Worm (Caenorhabditis elegans): ENCODE data around the gene nhr-11.

Gene nhr-11

DNA sequence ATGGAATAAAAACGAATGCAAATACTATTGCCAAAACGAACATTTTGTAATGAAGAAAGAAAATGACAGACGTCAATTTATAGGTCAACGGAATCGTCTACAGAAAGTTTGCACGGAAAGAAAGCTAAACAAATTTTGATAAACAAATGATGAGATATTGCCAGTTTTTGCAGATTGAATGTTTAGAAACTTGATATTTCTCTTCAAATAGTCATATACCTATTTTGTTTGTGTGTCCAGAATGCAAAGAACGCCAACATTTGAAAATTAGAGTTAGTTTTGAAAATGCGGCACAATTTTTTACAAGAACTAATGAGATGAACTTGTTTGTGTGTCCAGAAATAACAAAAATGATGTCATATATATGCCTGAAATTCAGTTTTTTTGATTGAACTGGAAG, 24.6 kb upstream of the nhr-11 start, which contains the start of gene Y73F4A.1:
Gene Y73F4A.1, minus strand, starts transcription at position 101 of the 400 bp plus-strand sequence.
- TF ChIP-seq lin-13 (GFP tag; optimal IDR thresholded peaks at IDR 0.05), result no peak
- no peak for TF ChIP-seq sptf-1 (tag; optimal IDR thresholded peaks at IDR 0.05)
- TF ChIP-seq C16A3.4 (tag; optimal IDR thresholded peaks at IDR 0.05), result no peak
- TF ChIP-seq lin-39 (tag; optimal IDR thresholded peaks at IDR 0.05), result no peak
- no peak for TF ChIP-seq ceh-63 (GFP tag; optimal IDR thresholded peaks at IDR 0.05)
- TF ChIP-seq mdl-1 (tag; optimal IDR thresholded peaks at IDR 0.05), result no peak
- TF ChIP-seq irx-1 (tag; optimal IDR thresholded peaks at IDR 0.05), result no peak
- no peak for TF ChIP-seq hlh-17 (GFP tag; optimal IDR thresholded peaks at IDR 0.05; ENCODE audit: borderline replicate concordance)
- no peak for TF ChIP-seq skn-1 (tag; optimal IDR thresholded peaks at IDR 0.05)
- TF ChIP-seq swsn-7 (tag; optimal IDR thresholded peaks at IDR 0.05), result no peak
- TF ChIP-seq blmp-1 (tag; optimal IDR thresholded peaks at IDR 0.05), result no peak
- no peak for TF ChIP-seq tlp-1 (tag; optimal IDR thresholded peaks at IDR 0.05)
- no peak for TF ChIP-seq zip-4 (GFP tag; optimal IDR thresholded peaks at IDR 0.05)
- TF ChIP-seq jun-1 (tag; optimal IDR thresholded peaks at IDR 0.05), result no peak
- no peak for TF ChIP-seq ces-1 (GFP tag; optimal IDR thresholded peaks at IDR 0.05)
- no peak for TF ChIP-seq nhr-19 (GFP tag; conservative IDR thresholded peaks at IDR 0.05)
- no peak for TF ChIP-seq nhr-77 (tag; optimal IDR thresholded peaks at IDR 0.05)
- TF ChIP-seq aly-2 (tag; optimal IDR thresholded peaks at IDR 0.05), result no peak
- no peak for TF ChIP-seq snpc-4 (tag; optimal IDR thresholded peaks at IDR 0.05)

DNA sequence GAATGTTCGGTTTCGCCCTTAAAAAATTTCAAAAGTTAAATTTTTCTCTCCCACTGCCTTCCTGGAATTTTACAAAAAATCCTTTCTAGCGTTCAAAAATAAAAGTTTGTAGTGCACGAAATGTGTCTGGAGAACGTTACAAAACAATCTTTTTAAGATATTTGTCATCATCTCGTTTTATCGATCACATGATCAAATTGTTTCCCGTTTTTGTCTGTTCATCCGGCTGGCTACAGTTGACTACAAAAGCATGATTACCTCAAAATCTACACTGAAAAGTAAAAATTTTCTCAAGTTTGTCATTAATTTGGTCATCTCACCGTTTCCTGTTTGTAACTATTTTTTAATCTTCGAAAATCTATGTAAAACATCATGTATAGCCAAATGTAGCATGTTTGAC, 18.8 kb upstream of the nhr-11 start:
- TF ChIP-seq unc-98 (GFP tag; IDR thresholded peaks at IDR 0.05) (no peak), skn-1 (tag; optimal IDR thresholded peaks at IDR 0.05) (peak; percentile 73), tlp-1 (tag; optimal IDR thresholded peaks at IDR 0.05) (no peak), nhr-90 (tag; optimal IDR thresholded peaks at IDR 0.05; ENCODE audit: poor library complexity) (no peak), lsy-2 (tag; optimal IDR thresholded peaks at IDR 0.05) (no peak), unc-130 (tag; optimal IDR thresholded peaks at IDR 0.05) (no peak), nhr-85 (tag) (peak; percentile 53), nhr-71 (tag; optimal IDR thresholded peaks at IDR 0.05) (no peak), isw-1 (GFP tag; IDR thresholded peaks at IDR 0.05) (no peak), swsn-7 (tag; optimal IDR thresholded peaks at IDR 0.05) (no peak), lin-35 (GFP tag; optimal IDR thresholded peaks at IDR 0.05) (no peak)

- TF ChIP-seq unc-86 (tag; optimal IDR thresholded peaks at IDR 0.05) (no peak), efl-1 (optimal IDR thresholded peaks at IDR 0.05) (no peak), efl-1 (GFP tag; optimal IDR thresholded peaks at IDR 0.05 in 1 of 2) (peak in 1 of 2 experiments; percentile 13)
These were observed 18.2 kb upstream of the nhr-11 start for ce11 chrIV:9051510-9052175.

DNA sequence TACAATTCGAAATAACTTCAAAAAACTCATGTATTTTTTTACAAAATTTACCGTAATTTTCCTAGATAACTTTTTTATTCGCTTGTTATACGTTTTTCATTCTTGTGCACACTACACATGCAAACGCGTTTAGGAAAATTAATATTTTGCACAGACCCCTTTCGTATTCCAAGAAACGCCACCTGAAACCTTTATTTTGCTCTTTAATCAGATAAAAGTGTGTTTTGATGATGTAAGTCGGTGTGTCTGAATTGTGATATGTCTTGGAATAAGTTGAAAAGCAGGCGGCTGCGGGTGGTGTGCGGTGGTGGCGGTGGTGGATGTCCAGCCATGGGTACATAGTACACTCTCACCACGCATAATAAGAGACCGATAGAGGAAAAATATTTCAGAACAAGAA, 16.4 kb upstream of the nhr-11 start:
- TF ChIP-seq unc-98 (GFP tag; IDR thresholded peaks at IDR 0.05) (no peak), nhr-237 (tag; optimal IDR thresholded peaks at IDR 0.05) (no peak), pag-3 (tag; optimal IDR thresholded peaks at IDR 0.05; ENCODE audit: borderline replicate concordance, insufficient read depth) (no peak), sup-37 (GFP tag; optimal IDR thresholded peaks at IDR 0.05) (no peak), unc-86 (tag; optimal IDR thresholded peaks at IDR 0.05) (no peak), nhr-20 (tag; optimal IDR thresholded peaks at IDR 0.05) (peak; percentile 13), ets-5 (GFP tag; IDR thresholded peaks at IDR 0.05) (no peak), swsn-7 (tag; optimal IDR thresholded peaks at IDR 0.05) (no peak), nhr-47 (tag; optimal IDR thresholded peaks at IDR 0.05) (peak; percentile 63), lsy-2 (tag; optimal IDR thresholded peaks at IDR 0.05) (no peak), lin-15B (tag; optimal IDR thresholded peaks at IDR 0.05) (no peak), hpl-2 (GFP tag; optimal IDR thresholded peaks at IDR 0.05) (no peak), ceh-8 (GFP tag; optimal IDR thresholded peaks at IDR 0.05) (no peak), lin-13 (GFP tag; optimal IDR thresholded peaks at IDR 0.05) (no peak), sptf-1 (tag; optimal IDR thresholded peaks at IDR 0.05) (no peak), alr-1 (tag; optimal IDR thresholded peaks at IDR 0.05; ENCODE audit: borderline replicate concordance) (no peak), nhr-28 (tag; optimal IDR thresholded peaks at IDR 0.05) (no peak), ceh-90 (tag; optimal IDR thresholded peaks at IDR 0.05) (no peak), tlp-1 (tag; optimal IDR thresholded peaks at IDR 0.05) (no peak), hlh-4 (tag; optimal IDR thresholded peaks at IDR 0.05) (peak; percentile 83), elt-2 (tag; optimal IDR thresholded peaks at IDR 0.05) (no peak), grh-1 (GFP tag; IDR thresholded peaks at IDR 0.05) (no peak), aha-1 (tag; optimal IDR thresholded peaks at IDR 0.05) (no peak), ama-1 (optimal IDR thresholded peaks at IDR 0.05) (no peak), ces-1 (GFP tag; optimal IDR thresholded peaks at IDR 0.05) (no peak), lin-14 (GFP tag; optimal IDR thresholded peaks at IDR 0.05) (peak; percentile 30)
